Fruit fly (Drosophila melanogaster) S2 (cell line): ENCODE results near the gene nkd.

Source experiments
- CG8478 ChIP-seq: fragments of >200 bp; optimal IDR thresholded peaks from 2 replicates; lab custom pipeline; 2018
- CTCF ChIP-seq, 2 experiments: fragments of >200 bp; optimal IDR thresholded peaks; 2 replicates each; lab custom pipeline; 2018

DNA sequence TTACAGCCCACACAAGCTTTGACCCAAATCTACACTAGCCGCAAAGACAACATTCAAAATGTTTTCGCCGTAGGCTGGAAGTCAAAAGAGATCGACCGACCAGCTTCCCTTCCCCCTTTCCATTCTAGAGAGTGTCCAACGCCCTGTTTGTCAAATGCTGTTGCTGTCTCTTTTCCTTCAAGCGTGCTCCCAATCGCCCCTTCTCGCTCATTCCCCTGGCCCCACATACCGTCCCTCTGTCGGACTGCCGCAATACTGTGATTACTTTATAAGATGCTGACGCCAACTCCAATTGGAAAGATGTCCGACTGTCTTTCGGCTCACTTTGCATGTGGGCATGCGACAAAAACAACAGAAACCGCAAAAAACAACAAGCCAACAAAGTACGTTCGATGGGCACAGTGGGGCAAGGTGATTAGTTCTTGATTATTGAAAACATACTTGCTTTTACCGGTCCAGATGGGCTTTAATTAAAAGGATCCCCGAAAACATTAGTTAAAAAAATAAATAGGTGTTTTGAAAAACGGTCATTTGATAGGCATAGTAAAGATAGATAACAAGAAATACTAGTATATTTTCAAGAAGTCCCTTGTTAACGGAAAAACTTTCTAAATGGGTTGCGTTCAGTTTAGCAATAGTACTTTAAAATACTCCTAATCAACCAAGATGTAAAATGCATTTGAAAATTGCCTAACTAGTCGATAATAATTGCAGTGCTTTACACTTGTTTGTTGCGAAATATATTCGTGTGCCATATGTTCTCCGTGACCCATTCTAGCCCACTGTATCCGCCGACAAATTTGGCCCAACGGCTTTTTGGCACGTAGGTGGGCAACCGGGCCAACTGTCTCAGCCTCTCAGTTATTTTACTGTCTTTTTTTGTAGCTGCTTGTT is 34.8 kb upstream of the nkd start:
- no peak for TF ChIP-seq CTCF (optimal IDR thresholded peaks at IDR 0.05; lab: Kevin White, UChicago)
- no peak for TF ChIP-seq CG8478 (lab: Kevin White, UChicago)
